Worm (Caenorhabditis elegans): ENCODE results near the gene srab-24.

DNA sequence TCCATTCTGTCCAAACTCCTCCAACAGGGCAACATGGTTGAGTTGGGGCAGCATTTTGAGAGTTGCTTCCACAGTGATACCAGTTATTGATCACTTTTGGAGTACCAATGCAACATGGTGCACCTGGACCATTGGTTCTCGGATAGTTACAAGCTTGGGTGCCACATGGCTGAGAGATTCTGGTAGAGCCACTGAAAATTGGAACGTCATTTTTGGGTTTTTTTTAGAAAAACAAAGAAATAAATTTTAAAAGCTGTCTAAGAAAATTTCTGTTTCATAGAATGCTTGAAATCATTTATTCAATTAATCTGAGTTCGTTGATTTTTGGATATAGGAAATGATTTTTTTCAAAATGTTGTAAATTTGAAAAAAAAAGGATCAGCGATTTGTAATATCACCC is 22.9 kb downstream of the srab-24 start:
- TF ChIP-seq tra-4 (tag; optimal IDR thresholded peaks at IDR 0.05) (no peak), ama-1 (optimal IDR thresholded peaks at IDR 0.05) (no peak), tbx-37 (GFP tag; conservative IDR thresholded peaks at IDR 0.05) (no peak), tbx-11 (GFP tag; IDR thresholded peaks at IDR 0.05) (no peak), flt-1 (GFP tag; IDR thresholded peaks at IDR 0.05) (no peak), scrt-1 (GFP tag; IDR thresholded peaks at IDR 0.05) (no peak), sea-1 (GFP tag; conservative IDR thresholded peaks at IDR 0.05) (no peak), ceh-13 (GFP tag; optimal IDR thresholded peaks at IDR 0.05) (no peak), pes-1 (GFP tag; IDR thresholded peaks at IDR 0.05) (no peak), hnd-1 (tag; optimal IDR thresholded peaks at IDR 0.05) (no peak), B0310.2 (tag; optimal IDR thresholded peaks at IDR 0.05) (no peak), ceh-36 (tag; optimal IDR thresholded peaks at IDR 0.05) (no peak), ets-7 (tag; optimal IDR thresholded peaks at IDR 0.05) (no peak)
